Fruit fly (Drosophila melanogaster): Measurements from ENCODE around the gene nSyb.
A peak's percentile ranks its signal among the peaks of the same experiment; 100 is the strongest.

The nSyb gene

DNA sequence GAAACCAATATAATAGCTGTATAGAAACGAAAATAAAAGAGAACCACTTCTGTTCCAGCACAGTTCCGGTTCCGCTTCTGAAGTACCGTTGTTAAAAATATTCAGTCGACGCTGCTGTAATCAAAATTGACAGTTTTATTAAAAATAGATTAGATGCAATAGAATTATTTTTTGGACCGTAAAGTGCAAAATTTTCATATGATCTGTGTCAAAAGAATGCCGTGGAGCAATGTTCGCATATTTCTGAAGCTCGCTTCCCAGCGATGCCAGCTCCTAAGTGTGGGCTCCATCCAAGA lies 34.8 kb downstream of the nSyb start, which contains the start of the genes CG18170 and CG33791 (continued):
- TF ChIP-seq btn (GFP tag; optimal IDR thresholded peaks at IDR 0.05) (no peak), Taf1 (GFP tag; IDR thresholded peaks at IDR 0.05) (no peak), Kr (GFP tag; optimal IDR thresholded peaks at IDR 0.05) (no peak), CG11723 (GFP tag; optimal IDR thresholded peaks at IDR 0.05) (no peak), lilli (GFP tag; optimal IDR thresholded peaks at IDR 0.05) (no peak), NFAT (GFP tag; IDR thresholded peaks at IDR 0.05) (no peak), CG14667 (GFP tag; IDR thresholded peaks at IDR 0.05) (no peak), Hmr (GFP tag; optimal IDR thresholded peaks at IDR 0.05) (no peak), CG17829 (tag; optimal IDR thresholded peaks at IDR 0.05) (no peak), CG31441 (GFP tag; IDR thresholded peaks at IDR 0.05) (0 out of 2 replicates have a peak, but pooled peaks have one; percentile 9), jing (GFP tag; optimal IDR thresholded peaks at IDR 0.05) (no peak), ham (GFP tag; IDR thresholded peaks at IDR 0.05) (no peak), CG30020 (tag; optimal IDR thresholded peaks at IDR 0.05) (no peak), hkb (optimal IDR thresholded peaks at IDR 0.05) (peak; percentile 8), hkb (GFP tag; IDR thresholded peaks at IDR 0.05) (no peak), CG4404 (GFP tag; IDR thresholded peaks at IDR 0.05) (no peak), run (tag; optimal IDR thresholded peaks at IDR 0.05) (no peak), gfzf (GFP tag; optimal IDR thresholded peaks at IDR 0.05) (no peak), Rfx (GFP tag; IDR thresholded peaks at IDR 0.05) (no peak), pros (GFP tag; optimal IDR thresholded peaks at IDR 0.05) (no peak), Deaf1 (tag; optimal IDR thresholded peaks at IDR 0.05) (no peak), CG7556 (GFP tag; optimal IDR thresholded peaks at IDR 0.05) (no peak), pita (GFP tag; optimal IDR thresholded peaks at IDR 0.05) (no peak)

DNA sequence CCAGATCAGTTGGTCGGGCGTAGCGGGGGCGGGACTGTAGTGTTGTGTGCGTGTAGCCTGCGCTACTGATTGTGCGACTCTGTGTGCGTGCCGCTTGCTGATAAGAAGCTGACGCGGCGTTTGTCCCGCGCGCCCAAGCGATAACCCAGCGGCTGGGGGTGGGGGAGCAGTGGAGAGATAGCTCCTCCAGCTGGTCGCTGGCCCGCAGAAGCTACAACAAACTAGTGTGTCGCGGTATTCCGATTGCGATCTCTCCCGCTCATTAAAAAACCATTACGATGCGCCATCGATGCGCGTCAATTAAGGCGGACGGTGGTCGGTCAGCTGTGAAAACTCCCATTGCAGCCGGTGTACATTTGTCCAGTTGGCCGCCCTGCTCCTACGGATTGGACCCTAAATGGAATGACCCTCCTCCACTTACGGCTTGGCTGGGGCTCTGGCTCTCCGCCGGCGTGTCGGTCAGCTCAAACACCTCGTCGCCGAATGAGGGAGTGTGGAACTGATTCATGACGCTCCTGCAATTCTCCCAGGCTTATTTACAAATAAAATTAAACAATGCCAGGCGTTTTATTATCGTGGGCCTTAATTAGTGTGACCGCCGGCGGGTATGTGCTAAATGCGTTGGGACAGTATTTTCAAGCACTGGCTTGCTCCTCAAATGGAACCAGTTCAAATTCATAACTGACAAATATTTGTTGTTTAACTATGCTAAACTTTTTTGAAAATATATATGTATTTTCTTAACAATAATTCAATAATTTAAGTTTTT lies 35.3 kb downstream of the nSyb start, which contains the start of gene CG12104:
TSS of gene CG12104 (minus strand) at position 611 of the 769 bp plus-strand sequence.
- TF ChIP-seq Dll (GFP tag; IDR thresholded peaks at IDR 0.05; ENCODE audit: partially characterized antibody) (peak; percentile 34; the same call in 1 of the 4 replicates), Sin3A (optimal IDR thresholded peaks at IDR 0.05) (peak; percentile 15), gro (GFP tag; optimal IDR thresholded peaks at IDR 0.05) (no peak), B-H1 (GFP tag; IDR thresholded peaks at IDR 0.05) (no peak), CG16815 (GFP tag; optimal IDR thresholded peaks at IDR 0.05) (no peak), CG15479 (GFP tag; optimal IDR thresholded peaks at IDR 0.05) (peak; percentile 91), CG11695 (GFP tag; IDR thresholded peaks at IDR 0.05) (no peak), CG1529 (GFP tag; optimal IDR thresholded peaks at IDR 0.05) (peak; percentile 27), Oaz (GFP tag; IDR thresholded peaks at IDR 0.05) (no peak), NK7.1 (GFP tag; optimal IDR thresholded peaks at IDR 0.05) (no peak), gcm (GFP tag; optimal IDR thresholded peaks at IDR 0.05) (peak; percentile 19), sna (GFP tag; IDR thresholded peaks at IDR 0.05; ENCODE audit: partially characterized antibody) (peak; percentile 35; the same call in 1 of the 2 replicates), cas (GFP tag; IDR thresholded peaks at IDR 0.05) (no peak), da (GFP tag; optimal IDR thresholded peaks at IDR 0.05) (no peak), E2f2 (GFP tag; IDR thresholded peaks at IDR 0.05) (peak; percentile 35; the same call in 1 of the 2 replicates), Sry-δ (GFP tag; optimal IDR thresholded peaks at IDR 0.05) (no peak), luna (GFP tag; optimal IDR thresholded peaks at IDR 0.05) (no peak), sens (GFP tag) (peak; percentile 67), Chrac-16 (GFP tag; optimal IDR thresholded peaks at IDR 0.05) (no peak), CG15269 (tag; optimal IDR thresholded peaks at IDR 0.05) (no peak), D (optimal IDR thresholded peaks at IDR 0.05) (no peak), D (GFP tag; optimal IDR thresholded peaks at IDR 0.05) (peak; percentile 14), lmd (GFP tag; IDR thresholded peaks at IDR 0.05) (no peak), CG31441 (GFP tag; IDR thresholded peaks at IDR 0.05) (peak; percentile 54), fu2 (GFP tag; optimal IDR thresholded peaks at IDR 0.05) (no peak), Trl (optimal IDR thresholded peaks at IDR 0.05) (no peak), Trl (GFP tag; optimal IDR thresholded peaks at IDR 0.05) (no peak), CG1024 (GFP tag; IDR thresholded peaks at IDR 0.05) (no peak), CG12744 (GFP tag; optimal IDR thresholded peaks at IDR 0.05) (no peak), dmrt99B (tag; optimal IDR thresholded peaks at IDR 0.05) (no peak), gem (tag; optimal IDR thresholded peaks at IDR 0.05) (no peak)
